Comparison of ENCODE assay signal across 1 fruit fly cellular context in the genomic region with DNA sequence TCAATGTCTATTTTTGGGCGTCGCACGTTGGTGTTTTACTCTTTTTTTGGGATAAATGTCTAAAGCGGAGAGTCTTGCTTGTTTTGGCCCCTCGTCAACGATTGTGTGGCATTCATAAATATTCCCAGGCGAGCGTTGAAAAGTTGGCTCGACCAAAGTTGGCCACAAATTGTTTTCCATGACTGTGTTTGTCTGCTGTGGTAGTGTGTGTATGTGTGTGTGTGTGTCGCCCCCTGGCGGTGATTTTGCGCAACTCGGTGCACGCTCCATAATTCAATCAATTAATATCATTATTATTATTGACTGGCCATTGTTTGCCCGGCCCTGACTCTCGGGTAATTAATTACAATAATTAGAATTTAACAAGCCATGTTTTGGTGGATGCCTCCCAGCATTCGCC.
TF ChIP-seq lines count a peak whose summit lies in the region.

No protein-coding gene starts in this region.

TF ChIP-seq in whole organism, embryonic, 481 proteins besides CTCF, POLR2A, EP300 and RAD21 (continued from another document):
- TF ChIP-seq Ptx1 (GFP tag; IDR thresholded peaks at IDR 0.05; lab: Robert Waterston, UW) (0 out of 2 replicates have a peak, but pooled peaks have one; percentile 13), lmd (GFP tag; IDR thresholded peaks at IDR 0.05; lab: Robert Waterston, UW) (0 out of 2 replicates have a peak, but pooled peaks have one; percentile 7), zf30C (GFP tag; optimal IDR thresholded peaks at IDR 0.05; lab: Kevin White, UChicago) (no peak), CG10366 (GFP tag; IDR thresholded peaks at IDR 0.05; lab: Robert Waterston, UW) (no peak), fu2 (GFP tag; optimal IDR thresholded peaks at IDR 0.05; lab: Kevin White, UChicago) (no peak), CG17829 (tag; optimal IDR thresholded peaks at IDR 0.05; lab: Kevin White, UChicago) (no peak), CG8290 (GFP tag; optimal IDR thresholded peaks at IDR 0.05; lab: Kevin White, UChicago) (no peak), CG8290 (tag; optimal IDR thresholded peaks at IDR 0.05; lab: Kevin White, UChicago) (peak in 1 of 2 experiments; percentile 26), Bdp1 (GFP tag; optimal IDR thresholded peaks at IDR 0.05; lab: Kevin White, UChicago) (no peak), B-H1 (GFP tag; IDR thresholded peaks at IDR 0.05; lab: Robert Waterston, UW) (no peak), kni (GFP tag; optimal IDR thresholded peaks at IDR 0.05; lab: Kevin White, UChicago) (peak; percentile 42), pros (GFP tag; optimal IDR thresholded peaks at IDR 0.05; lab: Kevin White, UChicago) (no peak), bab2 (GFP tag; optimal IDR thresholded peaks at IDR 0.05; lab: Kevin White, UChicago) (no peak), ase (GFP tag; IDR thresholded peaks at IDR 0.05; lab: Robert Waterston, UW) (no peak), dpn (GFP tag; optimal IDR thresholded peaks at IDR 0.05; lab: Kevin White, UChicago) (no peak), NfI (GFP tag; optimal IDR thresholded peaks at IDR 0.05; lab: Kevin White, UChicago) (no peak), pita (GFP tag; optimal IDR thresholded peaks at IDR 0.05; lab: Kevin White, UChicago) (no peak), Opbp (GFP tag; IDR thresholded peaks at IDR 0.05; lab: Robert Waterston, UW; ENCODE audit: partially characterized antibody) (0 out of 3 replicates have a peak, but pooled peaks have one; percentile 24), gcm (GFP tag; optimal IDR thresholded peaks at IDR 0.05; lab: Kevin White, UChicago) (no peak), row (GFP tag; IDR thresholded peaks at IDR 0.05; lab: Robert Waterston, UW) (no peak), CG5953 (GFP tag; IDR thresholded peaks at IDR 0.05; lab: Robert Waterston, UW) (no peak), mam (GFP tag; optimal IDR thresholded peaks at IDR 0.05; lab: Kevin White, UChicago) (no peak), CG6683 (GFP tag; optimal IDR thresholded peaks at IDR 0.05; lab: Kevin White, UChicago) (no peak), Med (GFP tag; lab: Kevin White, UChicago) (peak; percentile 78), ci (GFP tag; IDR thresholded peaks at IDR 0.05; lab: Robert Waterston, UW) (no peak), toy (GFP tag; IDR thresholded peaks at IDR 0.05; lab: Robert Waterston, UW) (no peak), HLH3B (GFP tag; IDR thresholded peaks at IDR 0.05; lab: Robert Waterston, UW) (no peak), CG30431 (GFP tag; optimal IDR thresholded peaks at IDR 0.05; lab: Kevin White, UChicago) (peak; percentile 3), Xrp1 (GFP tag; IDR thresholded peaks at IDR 0.05; lab: Robert Waterston, UW) (peak; percentile 30; the same call in 1 of the 2 replicates), CG12071 (GFP tag; optimal IDR thresholded peaks at IDR 0.05; lab: Kevin White, UChicago) (no peak), CG17802 (tag; optimal IDR thresholded peaks at IDR 0.05; lab: Kevin White, UChicago) (no peak), wdn (GFP tag; IDR thresholded peaks at IDR 0.05; lab: Robert Waterston, UW) (0 out of 2 replicates have a peak, but pooled peaks have one; percentile 40), CG11247 (GFP tag; IDR thresholded peaks at IDR 0.05; lab: Robert Waterston, UW) (no peak), D (optimal IDR thresholded peaks at IDR 0.05; lab: Kevin White, UChicago) (no peak), D (GFP tag; optimal IDR thresholded peaks at IDR 0.05; lab: Kevin White, UChicago) (no peak), chm (GFP tag; IDR thresholded peaks at IDR 0.05; lab: Robert Waterston, UW) (0 out of 2 replicates have a peak, but pooled peaks have one; percentile 21), onecut (GFP tag; IDR thresholded peaks at IDR 0.05; lab: Robert Waterston, UW) (0 out of 2 replicates have a peak, but pooled peaks have one; percentile 17), Poxn (GFP tag; IDR thresholded peaks at IDR 0.05; lab: Robert Waterston, UW) (no peak)
